Fruit fly (Drosophila melanogaster) whole organism: ENCODE results near the gene Sh.

Source experiments
- CG8478 ChIP-seq: fragments of >200 bp; optimal IDR thresholded peaks from 2 replicates; lab custom pipeline; 2018; ENCODE audit warnings: inconsistent platforms
- Dll ChIP-seq: fragments of >200 bp; optimal IDR thresholded peaks from 2 replicates; lab custom pipeline; 2017
- pan ChIP-seq: fragments of >200 bp; optimal IDR thresholded peaks from 2 replicates; lab custom pipeline; 2017
- psq ChIP-seq: fragments of >200 bp; optimal IDR thresholded peaks from 2 replicates; lab custom pipeline; 2017
- usp ChIP-seq: fragments of >200 bp; optimal IDR thresholded peaks from 2 replicates; lab custom pipeline; 2017; ENCODE audit warnings: missing biosample characterization, missing genetic modification characterization, mixed read lengths

- TF ChIP-seq usp (GFP tag; lab: Kevin White, UChicago), result no peak
- no peak for TF ChIP-seq psq
- TF ChIP-seq pan (lab: Kevin White, UChicago), result no peak
- TF ChIP-seq CG8478 (lab: Kevin White, UChicago), result no peak
- TF ChIP-seq Dll (lab: Kevin White, UChicago), result no peak
These were observed 20.7 kb upstream of the Sh start for dm6 chrX:18083528-18084365.
